Worm (Caenorhabditis elegans) whole organism, L4 larva: ENCODE results near the gene K03B8.11.

Experiments
- aha-1 ChIP-seq: fragments of 150-350 bp; peaks from one replicate; lab custom pipeline; 2014; ENCODE audit warnings: missing biosample characterization, missing genetic modification characterization
- ama-1 ChIP-seq: fragments of 150-350 bp; optimal IDR thresholded peaks from 2 replicates; lab custom pipeline; 2014; ENCODE audit warnings: inconsistent platforms, mixed read lengths
- mxl-3 ChIP-seq: fragments of 200-800 bp; sonication (Bioruptor generic); optimal IDR thresholded peaks from 2 replicates; lab custom pipeline; 2018; ENCODE audit warnings: mild to moderate bottlenecking, missing genetic modification characterization, missing compliant biosample characterization
- nhr-11 ChIP-seq: fragments of 150-350 bp; optimal IDR thresholded peaks from 2 replicates; lab custom pipeline; 2014; ENCODE audit warnings: missing biosample characterization, missing genetic modification characterization
- pha-4 ChIP-seq, 2 experiments: fragments of 150-350 bp in 1 of 2; fragments of 200-800 bp in 1 of 2; sonication (Bioruptor generic) in 1 of 2; IDR thresholded peaks in 1 of 2; optimal IDR thresholded peaks in 1 of 2; 2 replicates each; pipeline versions ENCODE4 v1.3.6 to Lab custom; 2014 to 2022; ENCODE audit warnings: missing genetic modification characterization in 2 of 2, missing genetic modification reagents in 2 of 2, missing biosample characterization in 1 of 2, missing compliant biosample characterization in 1 of 2
- spr-3 ChIP-seq: fragments of 200-800 bp; sonication (Bioruptor generic); optimal IDR thresholded peaks from 2 replicates; lab custom pipeline; 2018; ENCODE audit warnings: mild to moderate bottlenecking, missing genetic modification characterization, missing compliant biosample characterization
- unc-130 ChIP-seq: sonication (generic microtip); optimal IDR thresholded peaks from 2 replicates; lab custom pipeline; 2016; ENCODE audit warnings: missing genetic modification reagents, missing genetic modification characterization, missing compliant biosample characterization

ce11 chrV:11375150-11375792 is 15.0 kb downstream of the K03B8.11 start, which contains the start of gene cnb-1:
- peak; percentile 47; the same call in 1 of the 2 replicates for TF ChIP-seq pha-4 (GFP tag; IDR thresholded peaks at IDR 0.05; lab: Robert Waterston, UW)
- TF ChIP-seq pha-4 (tag; optimal IDR thresholded peaks at IDR 0.05; lab: Kevin White, UChicago) = no peak
- TF ChIP-seq ama-1 = no peak
- TF ChIP-seq mxl-3 (GFP tag; lab: Kevin White, UChicago) = no peak
- no peak for TF ChIP-seq spr-3
- TF ChIP-seq aha-1 (tag; lab: Kevin White, UChicago) = no peak
- TF ChIP-seq unc-130 (GFP tag; lab: Kevin White, UChicago) = no peak
- peak; percentile 24 for TF ChIP-seq nhr-11 (tag; lab: Kevin White, UChicago)
